Worm (Caenorhabditis elegans): ENCODE results near the gene cal-3.

Gene cal-3

DNA sequence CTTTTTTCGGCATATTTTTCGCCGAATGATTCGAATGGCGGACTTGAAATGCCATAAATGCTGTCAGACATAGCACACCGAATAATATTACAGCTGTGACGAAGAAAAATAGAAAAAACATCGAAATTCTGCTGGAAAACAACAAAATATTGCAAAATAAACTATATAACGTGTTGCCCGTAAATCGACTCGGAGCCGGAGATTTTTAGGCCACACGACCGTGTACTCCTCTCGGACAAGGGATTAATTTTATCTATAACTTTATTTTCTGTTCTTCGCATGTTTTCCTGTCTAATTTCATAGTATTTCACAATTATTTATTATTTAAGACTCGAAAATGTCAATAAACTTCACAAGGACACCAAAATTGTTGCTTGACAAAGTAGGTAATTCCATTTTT lies 31.7 kb downstream of the cal-3 start, which contains the start of the genes algn-14 and M02B7.2 (continued):
- TF ChIP-seq unc-55 (GFP tag; optimal IDR thresholded peaks at IDR 0.05) (no peak), sox-4 (tag; optimal IDR thresholded peaks at IDR 0.05) (no peak), pax-1 (tag; optimal IDR thresholded peaks at IDR 0.05) (no peak), hlh-15 (tag; optimal IDR thresholded peaks at IDR 0.05) (no peak), ceh-31 (tag; optimal IDR thresholded peaks at IDR 0.05) (peak; percentile 88), C38D4.7 (GFP tag; optimal IDR thresholded peaks at IDR 0.05) (no peak), tbx-7 (tag; optimal IDR thresholded peaks at IDR 0.05) (peak; percentile 73), dmd-4 (tag; optimal IDR thresholded peaks at IDR 0.05; ENCODE audit: borderline replicate concordance) (no peak), mec-3 (tag; optimal IDR thresholded peaks at IDR 0.05; ENCODE audit: borderline replicate concordance) (peak; percentile 42), pag-3 (tag; optimal IDR thresholded peaks at IDR 0.05; ENCODE audit: borderline replicate concordance) (no peak), lim-6 (tag; optimal IDR thresholded peaks at IDR 0.05) (no peak), sox-2 (GFP tag; IDR thresholded peaks at IDR 0.05) (no peak), npax-4 (tag; optimal IDR thresholded peaks at IDR 0.05) (no peak), ama-1 (optimal IDR thresholded peaks at IDR 0.05) (no peak), unc-3 (GFP tag; conservative IDR thresholded peaks at IDR 0.05) (no peak), unc-3 (tag; optimal IDR thresholded peaks at IDR 0.05) (no peak), ceh-22 (tag; optimal IDR thresholded peaks at IDR 0.05) (no peak), K09A11.1 (tag; optimal IDR thresholded peaks at IDR 0.05; ENCODE audit: insufficient read depth) (no peak)

DNA sequence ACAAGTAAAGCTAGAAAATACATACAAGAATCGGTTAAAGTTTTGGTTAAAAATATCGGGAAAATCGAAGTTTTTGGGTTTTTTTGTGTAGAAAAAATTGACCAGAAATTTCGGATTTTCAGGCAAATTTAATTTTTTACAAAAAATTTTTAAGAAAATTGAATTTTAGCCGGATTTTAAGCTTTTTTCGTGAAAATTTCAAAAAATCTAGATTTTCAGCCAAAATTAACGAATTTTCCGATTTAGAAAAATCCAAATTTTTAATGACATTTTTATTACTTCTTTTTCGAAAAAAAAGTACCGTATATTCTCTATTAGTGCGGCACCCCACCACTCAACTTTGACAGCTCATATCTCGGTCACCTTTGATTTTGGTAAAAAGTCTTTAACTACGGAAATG lies 34.0 kb downstream of the cal-3 start, which contains the start of gene osm-3:
osm-3 (minus strand) TSS at position 101 of the 400 bp plus-strand sequence.
- no peak for TF ChIP-seq pha-2 (tag; optimal IDR thresholded peaks at IDR 0.05)

DNA sequence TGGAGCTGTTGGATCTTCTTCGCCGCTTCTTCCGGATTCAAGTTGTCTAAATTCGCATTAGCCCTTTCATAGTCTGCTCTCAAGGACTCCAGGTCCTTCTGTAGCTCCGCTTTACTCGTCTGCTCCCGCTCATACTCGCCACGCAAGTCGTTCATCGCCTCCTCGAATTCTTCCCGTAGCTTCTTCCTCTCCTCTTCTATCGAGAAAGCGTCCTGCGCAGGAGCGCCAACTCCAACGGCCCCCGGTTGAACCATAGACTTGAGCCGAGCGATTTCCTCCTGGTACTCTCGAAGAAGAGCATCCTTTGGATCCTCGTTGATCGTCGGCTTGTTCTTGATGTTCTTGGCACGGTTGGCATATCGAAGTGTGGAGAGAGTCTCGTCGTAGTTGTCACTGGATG lies 37.5 kb downstream of the cal-3 start:
- TF ChIP-seq ceh-2 (tag; optimal IDR thresholded peaks at IDR 0.05): no peak
- peak; percentile 33 for TF ChIP-seq mec-3 (tag; optimal IDR thresholded peaks at IDR 0.05; ENCODE audit: borderline replicate concordance)

ce11 chrIV:3794437-3794836 lies 40.5 kb downstream of the cal-3 start, which contains the start of gene K09B3.1:
Gene K09B3.1, plus strand, starts transcription at chrIV:3794737.
- TF ChIP-seq tbx-2 (tag; optimal IDR thresholded peaks at IDR 0.05) (no peak), pax-1 (tag; optimal IDR thresholded peaks at IDR 0.05) (no peak), sdc-2 (tag; optimal IDR thresholded peaks at IDR 0.05) (no peak), K09A11.1 (tag; optimal IDR thresholded peaks at IDR 0.05; ENCODE audit: insufficient read depth) (no peak), hlh-13 (GFP tag; optimal IDR thresholded peaks at IDR 0.05) (no peak), fkh-10 (GFP tag; optimal IDR thresholded peaks at IDR 0.05) (no peak), unc-42 (tag; optimal IDR thresholded peaks at IDR 0.05) (no peak), hlh-30 (tag; optimal IDR thresholded peaks at IDR 0.05; ENCODE audit: insufficient read depth) (no peak), rnt-1 (tag; optimal IDR thresholded peaks at IDR 0.05) (no peak), C38D4.7 (GFP tag; optimal IDR thresholded peaks at IDR 0.05) (no peak), lin-11 (tag; optimal IDR thresholded peaks at IDR 0.05) (no peak), dmd-4 (tag; optimal IDR thresholded peaks at IDR 0.05; ENCODE audit: borderline replicate concordance) (no peak), ceh-22 (tag; optimal IDR thresholded peaks at IDR 0.05) (no peak), C08G9.2 (tag; optimal IDR thresholded peaks at IDR 0.05) (no peak), sox-2 (GFP tag; IDR thresholded peaks at IDR 0.05) (no peak)

ce11 chrIV:3783910-3784309 lies 51.1 kb downstream of the cal-3 start, which contains the start of gene glct-6:
Gene glct-6, plus strand, starts transcription at chrIV:3784210.
- no peak for TF ChIP-seq unc-55 (GFP tag; optimal IDR thresholded peaks at IDR 0.05)
- TF ChIP-seq hlh-15 (tag; optimal IDR thresholded peaks at IDR 0.05): no peak
- no peak for TF ChIP-seq tbx-7 (tag; optimal IDR thresholded peaks at IDR 0.05)
- TF ChIP-seq unc-42 (tag; optimal IDR thresholded peaks at IDR 0.05): no peak
- TF ChIP-seq dmd-4 (tag; optimal IDR thresholded peaks at IDR 0.05; ENCODE audit: borderline replicate concordance): no peak
- no peak for TF ChIP-seq sox-4 (tag; optimal IDR thresholded peaks at IDR 0.05)
- no peak for TF ChIP-seq pqm-1 (tag; optimal IDR thresholded peaks at IDR 0.05)
- no peak for TF ChIP-seq lin-11 (tag; optimal IDR thresholded peaks at IDR 0.05)
- no peak for TF ChIP-seq Y22D7AL.16 (tag; optimal IDR thresholded peaks at IDR 0.05)
- no peak for TF ChIP-seq ceh-9 (tag; optimal IDR thresholded peaks at IDR 0.05)
- TF ChIP-seq C38D4.7 (GFP tag; optimal IDR thresholded peaks at IDR 0.05): no peak
- no peak for TF ChIP-seq dve-1 (tag; optimal IDR thresholded peaks at IDR 0.05)
- no peak for TF ChIP-seq ceh-19 (GFP tag; optimal IDR thresholded peaks at IDR 0.05)
- no peak for TF ChIP-seq fkh-10 (GFP tag; optimal IDR thresholded peaks at IDR 0.05)
- no peak for TF ChIP-seq ama-1 (optimal IDR thresholded peaks at IDR 0.05)
- no peak for TF ChIP-seq tbx-2 (tag; optimal IDR thresholded peaks at IDR 0.05)
- no peak for TF ChIP-seq ets-4 (tag; optimal IDR thresholded peaks at IDR 0.05)
- TF ChIP-seq ceh-30 (tag; optimal IDR thresholded peaks at IDR 0.05): no peak
- TF ChIP-seq sox-2 (GFP tag; IDR thresholded peaks at IDR 0.05): no peak
- TF ChIP-seq madf-2 (tag; optimal IDR thresholded peaks at IDR 0.05): no peak

All from whole organism, late embryonic.